Worm (Caenorhabditis elegans): Measurements from ENCODE around the gene gldi-7.

DNA sequence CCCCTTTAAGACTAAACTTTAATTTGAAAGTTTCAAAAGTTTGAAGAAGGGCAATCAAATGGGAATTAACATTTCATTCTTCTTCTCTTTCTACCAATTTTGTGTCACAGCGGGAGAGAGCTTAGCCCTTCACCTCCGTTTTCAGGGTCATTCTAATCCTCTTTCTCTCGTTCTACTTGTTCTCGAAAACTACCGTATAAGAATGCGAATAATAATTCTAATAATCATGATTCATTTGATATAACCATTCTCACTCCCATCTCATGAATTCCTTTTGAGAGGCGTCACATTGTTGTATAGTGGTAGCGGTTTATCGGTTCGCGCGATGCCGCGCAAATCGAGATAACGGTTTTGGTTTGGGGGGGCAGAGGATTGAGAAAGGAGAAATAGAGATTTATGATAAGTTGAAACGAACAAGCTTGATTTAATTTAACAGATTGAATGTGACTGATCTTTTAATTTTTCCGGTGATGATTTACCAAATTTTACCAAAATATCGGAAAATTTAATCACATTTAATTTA is 1.8 kb downstream of the gldi-7 start:
- TF ChIP-seq ceh-36 (tag; optimal IDR thresholded peaks at IDR 0.05), result no peak
- TF ChIP-seq aly-1 (tag; optimal IDR thresholded peaks at IDR 0.05), result no peak
- no peak for TF ChIP-seq ama-1 (optimal IDR thresholded peaks at IDR 0.05)
- no peak for TF ChIP-seq tbx-37 (GFP tag; conservative IDR thresholded peaks at IDR 0.05)
- TF ChIP-seq hmg-4 (GFP tag; optimal IDR thresholded peaks at IDR 0.05), result no peak
- TF ChIP-seq F13C5.2 (tag; optimal IDR thresholded peaks at IDR 0.05), result no peak

Data from whole organism, early embryonic.